Worm (Caenorhabditis elegans): ENCODE results near the gene R02D5.1.

Gene R02D5.1

DNA sequence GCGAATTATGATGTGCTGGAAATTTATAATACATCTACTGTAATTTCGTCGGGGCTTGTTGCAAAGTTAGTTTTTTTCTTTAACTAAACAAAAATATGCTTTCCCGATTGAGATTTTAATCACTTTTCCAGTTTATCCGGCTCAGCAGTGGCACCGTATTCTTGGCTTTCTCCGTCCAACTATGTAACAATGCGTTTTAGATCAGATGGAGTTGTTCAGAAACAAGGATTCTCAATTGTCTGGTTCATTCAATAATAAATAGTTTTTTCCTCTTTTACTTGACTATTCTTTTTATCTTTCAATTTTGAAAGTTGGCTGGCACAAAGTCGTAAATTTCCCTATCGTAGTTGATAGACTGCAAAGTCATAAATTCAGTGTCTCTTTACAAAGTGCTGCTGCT, 34.0 kb upstream of the R02D5.1 start, which contains the start of gene clec-56:
clec-56 (plus strand) TSS at position 301 of the 400 bp plus-strand sequence.
- TF ChIP-seq B0310.2 (tag; optimal IDR thresholded peaks at IDR 0.05) (no peak), hmbx-1 (tag; optimal IDR thresholded peaks at IDR 0.05) (no peak), tra-4 (tag; optimal IDR thresholded peaks at IDR 0.05) (no peak), tbx-37 (GFP tag; conservative IDR thresholded peaks at IDR 0.05) (no peak), ama-1 (optimal IDR thresholded peaks at IDR 0.05) (no peak), ets-7 (tag; optimal IDR thresholded peaks at IDR 0.05) (no peak), tbx-11 (GFP tag; IDR thresholded peaks at IDR 0.05) (no peak), scrt-1 (GFP tag; IDR thresholded peaks at IDR 0.05) (no peak), ceh-13 (GFP tag; optimal IDR thresholded peaks at IDR 0.05) (no peak), hnd-1 (tag; optimal IDR thresholded peaks at IDR 0.05) (no peak), sea-1 (GFP tag; conservative IDR thresholded peaks at IDR 0.05) (no peak), hmg-4 (GFP tag; optimal IDR thresholded peaks at IDR 0.05) (no peak), ceh-36 (tag; optimal IDR thresholded peaks at IDR 0.05) (no peak), pes-1 (GFP tag; IDR thresholded peaks at IDR 0.05) (no peak), flt-1 (GFP tag; IDR thresholded peaks at IDR 0.05) (no peak), F13C5.2 (tag; optimal IDR thresholded peaks at IDR 0.05) (no peak), aly-1 (tag; optimal IDR thresholded peaks at IDR 0.05) (no peak)

DNA sequence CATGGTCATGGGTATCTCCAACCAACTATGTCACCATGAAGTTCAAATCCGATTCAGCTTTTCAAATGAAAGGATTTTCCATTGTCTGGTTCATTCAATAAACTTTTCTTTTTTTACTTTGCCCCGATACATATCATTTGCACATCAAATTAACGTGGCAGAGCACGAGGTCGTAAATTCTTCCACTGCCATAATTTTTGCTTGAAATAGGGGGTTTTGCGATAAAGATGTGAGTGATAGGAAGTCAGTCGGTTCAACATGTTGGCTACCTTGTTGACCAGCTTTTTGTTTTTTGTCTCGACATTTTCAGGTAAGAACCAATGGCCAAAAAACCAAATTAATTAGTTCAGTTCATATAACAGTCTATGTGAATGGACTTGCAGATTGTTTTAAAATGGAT, 31.4 kb upstream of the R02D5.1 start, which contains the start of gene clec-54:
clec-54 (plus strand) TSS at position 224 of the 400 bp plus-strand sequence.
- TF ChIP-seq tbx-11 (GFP tag; IDR thresholded peaks at IDR 0.05): no peak
- no peak for TF ChIP-seq hmg-4 (GFP tag; optimal IDR thresholded peaks at IDR 0.05)
- TF ChIP-seq ets-7 (tag; optimal IDR thresholded peaks at IDR 0.05): no peak
- TF ChIP-seq F13C5.2 (tag; optimal IDR thresholded peaks at IDR 0.05): no peak
- no peak for TF ChIP-seq pes-1 (GFP tag; IDR thresholded peaks at IDR 0.05)
- no peak for TF ChIP-seq hmbx-1 (tag; optimal IDR thresholded peaks at IDR 0.05)
- TF ChIP-seq hnd-1 (tag; optimal IDR thresholded peaks at IDR 0.05): no peak
- TF ChIP-seq ama-1 (optimal IDR thresholded peaks at IDR 0.05): no peak

DNA sequence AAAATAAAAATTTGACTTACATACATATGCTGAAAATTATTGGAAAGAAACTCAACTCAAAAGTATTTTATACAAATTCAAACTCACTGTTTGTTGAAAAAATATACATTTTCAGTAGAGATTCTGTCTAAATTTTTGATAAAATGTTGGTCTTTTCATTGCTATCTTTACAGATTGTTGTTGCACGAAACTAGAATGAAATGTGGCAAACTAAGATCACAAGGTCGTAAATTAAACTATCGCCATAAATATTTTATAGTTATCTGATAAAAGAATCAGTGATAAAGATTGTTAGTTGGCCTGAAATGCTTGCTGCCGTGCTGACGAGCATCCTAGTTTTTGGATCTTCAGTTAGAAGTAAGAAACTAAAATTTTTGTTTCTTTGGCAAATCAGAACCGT, 29.1 kb upstream of the R02D5.1 start, which contains the start of gene clec-55:
clec-55 (plus strand) TSS at position 301 of the 400 bp plus-strand sequence.
- no peak for TF ChIP-seq hmbx-1 (tag; optimal IDR thresholded peaks at IDR 0.05)
- no peak for TF ChIP-seq tbx-11 (GFP tag; IDR thresholded peaks at IDR 0.05)
- no peak for TF ChIP-seq tbx-37 (GFP tag; conservative IDR thresholded peaks at IDR 0.05)
- no peak for TF ChIP-seq ceh-36 (tag; optimal IDR thresholded peaks at IDR 0.05)
- no peak for TF ChIP-seq tra-4 (tag; optimal IDR thresholded peaks at IDR 0.05)
- no peak for TF ChIP-seq F13C5.2 (tag; optimal IDR thresholded peaks at IDR 0.05)
- no peak for TF ChIP-seq flt-1 (GFP tag; IDR thresholded peaks at IDR 0.05)
- TF ChIP-seq ceh-13 (GFP tag; optimal IDR thresholded peaks at IDR 0.05): no peak
- no peak for TF ChIP-seq hnd-1 (tag; optimal IDR thresholded peaks at IDR 0.05)
- no peak for TF ChIP-seq scrt-1 (GFP tag; IDR thresholded peaks at IDR 0.05)
- no peak for TF ChIP-seq hmg-4 (GFP tag; optimal IDR thresholded peaks at IDR 0.05)
- TF ChIP-seq ama-1 (optimal IDR thresholded peaks at IDR 0.05): no peak
- no peak for TF ChIP-seq sea-1 (GFP tag; conservative IDR thresholded peaks at IDR 0.05)
- TF ChIP-seq B0310.2 (tag; optimal IDR thresholded peaks at IDR 0.05): no peak

ce11 chrV:14480533-14480932, 27.5 kb upstream of the R02D5.1 start:
- no peak for TF ChIP-seq aly-1 (tag; optimal IDR thresholded peaks at IDR 0.05)
- no peak for TF ChIP-seq tbx-11 (GFP tag; IDR thresholded peaks at IDR 0.05)
- no peak for TF ChIP-seq ama-1 (optimal IDR thresholded peaks at IDR 0.05)
- no peak for TF ChIP-seq sea-1 (GFP tag; conservative IDR thresholded peaks at IDR 0.05)
- TF ChIP-seq ets-7 (tag; optimal IDR thresholded peaks at IDR 0.05): no peak
- TF ChIP-seq flt-1 (GFP tag; IDR thresholded peaks at IDR 0.05): no peak
- TF ChIP-seq pes-1 (GFP tag; IDR thresholded peaks at IDR 0.05): no peak
- TF ChIP-seq F13C5.2 (tag; optimal IDR thresholded peaks at IDR 0.05): no peak
- TF ChIP-seq scrt-1 (GFP tag; IDR thresholded peaks at IDR 0.05): no peak
- TF ChIP-seq tra-4 (tag; optimal IDR thresholded peaks at IDR 0.05): no peak
- TF ChIP-seq B0310.2 (tag; optimal IDR thresholded peaks at IDR 0.05): no peak
- TF ChIP-seq hmbx-1 (tag; optimal IDR thresholded peaks at IDR 0.05): no peak

ce11 chrV:14481401-14481800, 26.6 kb upstream of the R02D5.1 start, which contains the start of gene R02D5.7:
Gene R02D5.7 (minus strand): TSS chrV:14481501.
- no peak for TF ChIP-seq ama-1 (optimal IDR thresholded peaks at IDR 0.05)
- TF ChIP-seq hnd-1 (tag; optimal IDR thresholded peaks at IDR 0.05): no peak
- no peak for TF ChIP-seq tra-4 (tag; optimal IDR thresholded peaks at IDR 0.05)
- TF ChIP-seq flt-1 (GFP tag; IDR thresholded peaks at IDR 0.05): no peak
- no peak for TF ChIP-seq sea-1 (GFP tag; conservative IDR thresholded peaks at IDR 0.05)

DNA sequence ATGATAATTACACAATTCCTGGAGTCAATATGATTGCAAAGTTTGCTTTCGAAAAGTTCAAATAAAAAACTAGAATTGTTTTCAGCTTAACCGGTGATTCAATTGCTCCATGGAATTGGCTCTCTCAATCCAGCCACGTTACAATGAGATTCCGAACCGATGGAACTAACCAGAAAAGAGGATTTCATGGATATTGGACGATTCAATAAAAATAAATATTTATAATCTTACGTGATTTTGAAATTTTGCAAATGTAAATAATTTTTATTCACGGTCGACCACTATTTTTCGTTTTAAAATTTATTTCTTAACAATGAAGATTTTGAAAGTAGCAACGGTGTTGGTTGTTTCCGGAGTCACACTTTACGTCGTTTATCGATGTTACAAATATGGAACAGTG, 26.1 kb upstream of the R02D5.1 start, which contains the start of gene R02D5.10:
R02D5.10 (plus strand) TSS at position 301 of the 400 bp plus-strand sequence.
- no peak for TF ChIP-seq tbx-11 (GFP tag; IDR thresholded peaks at IDR 0.05)
- no peak for TF ChIP-seq ceh-36 (tag; optimal IDR thresholded peaks at IDR 0.05)
- no peak for TF ChIP-seq scrt-1 (GFP tag; IDR thresholded peaks at IDR 0.05)
- TF ChIP-seq ceh-13 (GFP tag; optimal IDR thresholded peaks at IDR 0.05): no peak
- TF ChIP-seq F13C5.2 (tag; optimal IDR thresholded peaks at IDR 0.05): no peak
- TF ChIP-seq sea-1 (GFP tag; conservative IDR thresholded peaks at IDR 0.05): no peak
- TF ChIP-seq aly-1 (tag; optimal IDR thresholded peaks at IDR 0.05): no peak
- TF ChIP-seq flt-1 (GFP tag; IDR thresholded peaks at IDR 0.05): no peak
- no peak for TF ChIP-seq ets-7 (tag; optimal IDR thresholded peaks at IDR 0.05)
- no peak for TF ChIP-seq B0310.2 (tag; optimal IDR thresholded peaks at IDR 0.05)
- no peak for TF ChIP-seq pes-1 (GFP tag; IDR thresholded peaks at IDR 0.05)
- TF ChIP-seq hnd-1 (tag; optimal IDR thresholded peaks at IDR 0.05): no peak
- no peak for TF ChIP-seq tra-4 (tag; optimal IDR thresholded peaks at IDR 0.05)
- TF ChIP-seq hmg-4 (GFP tag; optimal IDR thresholded peaks at IDR 0.05): no peak
- TF ChIP-seq tbx-37 (GFP tag; conservative IDR thresholded peaks at IDR 0.05): no peak
- no peak for TF ChIP-seq hmbx-1 (tag; optimal IDR thresholded peaks at IDR 0.05)
- TF ChIP-seq ama-1 (optimal IDR thresholded peaks at IDR 0.05): no peak

ce11 chrV:14482728-14483210, 25.3 kb upstream of the R02D5.1 start, which contains the start of gene R02D5.3:
Gene R02D5.3 (plus strand): TSS chrV:14483160.
- TF ChIP-seq tra-4 (tag; optimal IDR thresholded peaks at IDR 0.05): no peak
- no peak for TF ChIP-seq sea-1 (GFP tag; conservative IDR thresholded peaks at IDR 0.05)
- no peak for TF ChIP-seq ceh-13 (GFP tag; optimal IDR thresholded peaks at IDR 0.05)
- TF ChIP-seq ceh-36 (tag; optimal IDR thresholded peaks at IDR 0.05): no peak
- TF ChIP-seq F13C5.2 (tag; optimal IDR thresholded peaks at IDR 0.05): no peak
- TF ChIP-seq hmg-4 (GFP tag; optimal IDR thresholded peaks at IDR 0.05): no peak
- TF ChIP-seq ama-1 (optimal IDR thresholded peaks at IDR 0.05): no peak
- no peak for TF ChIP-seq tbx-11 (GFP tag; IDR thresholded peaks at IDR 0.05)
- no peak for TF ChIP-seq aly-1 (tag; optimal IDR thresholded peaks at IDR 0.05)
- TF ChIP-seq hnd-1 (tag; optimal IDR thresholded peaks at IDR 0.05): no peak
- no peak for TF ChIP-seq scrt-1 (GFP tag; IDR thresholded peaks at IDR 0.05)
- TF ChIP-seq tbx-37 (GFP tag; conservative IDR thresholded peaks at IDR 0.05): no peak
- no peak for TF ChIP-seq B0310.2 (tag; optimal IDR thresholded peaks at IDR 0.05)
- TF ChIP-seq hmbx-1 (tag; optimal IDR thresholded peaks at IDR 0.05): no peak
